Worm (Caenorhabditis elegans) whole organism, late embryonic: ENCODE results near the gene srw-3.

Experiments
- C38D4.7 ChIP-seq: fragments of 200-800 bp; sonication (Bioruptor generic); optimal IDR thresholded peaks from 2 replicates; lab custom pipeline; 2018; ENCODE audit warnings: mild to moderate bottlenecking, missing genetic modification characterization, moderate library complexity, missing compliant biosample characterization
- F13H6.1 ChIP-seq: sonication (generic microtip); optimal IDR thresholded peaks from 2 replicates; lab custom pipeline; 2016; ENCODE audit warnings: missing genetic modification characterization, missing compliant biosample characterization
- K02D7.2 ChIP-seq: sonication (generic microtip); optimal IDR thresholded peaks from 2 replicates; lab custom pipeline; 2017; ENCODE audit warnings: mild to moderate bottlenecking, missing genetic modification characterization, missing compliant biosample characterization
- Y22D7AL.16 ChIP-seq: sonication (generic microtip); optimal IDR thresholded peaks from 2 replicates; lab custom pipeline; 2016; ENCODE audit warnings: missing genetic modification characterization, missing compliant biosample characterization
- ama-1 ChIP-seq: fragments of 150-350 bp; optimal IDR thresholded peaks from 2 replicates; lab custom pipeline; 2014
- ceh-18 ChIP-seq: sonication (generic microtip); optimal IDR thresholded peaks from 2 replicates; lab custom pipeline; 2016; ENCODE audit warnings: missing genetic modification characterization, missing compliant biosample characterization
- ceh-2 ChIP-seq: sonication (generic microtip); optimal IDR thresholded peaks from 2 replicates; lab custom pipeline; 2016; ENCODE audit warnings: missing genotype, missing genetic modification characterization, missing compliant biosample characterization
- ceh-22 ChIP-seq: sonication (generic microtip); optimal IDR thresholded peaks from 2 replicates; lab custom pipeline; 2017; ENCODE audit warnings: missing biosample characterization, missing genetic modification characterization
- ceh-24 ChIP-seq: sonication (generic microtip); optimal IDR thresholded peaks from 2 replicates; lab custom pipeline; 2016; ENCODE audit warnings: mild to moderate bottlenecking, missing genetic modification characterization, missing compliant biosample characterization
- ceh-34 ChIP-seq: sonication (generic microtip); optimal IDR thresholded peaks from 2 replicates; lab custom pipeline; 2016; ENCODE audit warnings: mild to moderate bottlenecking, missing genetic modification characterization, missing compliant biosample characterization
- ceh-45 ChIP-seq: fragments of 200-800 bp; sonication (Bioruptor generic); IDR thresholded peaks from 2 replicates; pipeline ENCODE4 v1.3.6; 2022; ENCODE audit warnings: missing genetic modification reagents, missing genetic modification characterization, missing compliant biosample characterization
- ceh-6 ChIP-seq: fragments of 200-800 bp; sonication (Bioruptor generic); optimal IDR thresholded peaks from 2 replicates; lab custom pipeline; 2018; ENCODE audit warnings: mild to moderate bottlenecking, missing genetic modification characterization, missing compliant biosample characterization
- ceh-9 ChIP-seq: sonication (generic microtip); optimal IDR thresholded peaks from 2 replicates; lab custom pipeline; 2016; ENCODE audit warnings: mild to moderate bottlenecking, missing genetic modification characterization, inconsistent platforms, missing compliant biosample characterization
- dve-1 ChIP-seq: sonication (generic microtip); optimal IDR thresholded peaks from 2 replicates; lab custom pipeline; 2017; ENCODE audit warnings: antibody characterized with exemption, mild to moderate bottlenecking, missing genetic modification characterization, missing compliant biosample characterization
- elt-4 ChIP-seq: sonication (generic microtip); optimal IDR thresholded peaks from 2 replicates; lab custom pipeline; 2016; ENCODE audit warnings: missing genetic modification characterization, missing compliant biosample characterization
- ets-4 ChIP-seq: sonication (generic microtip); optimal IDR thresholded peaks from 2 replicates; lab custom pipeline; 2016; ENCODE audit warnings: missing genetic modification characterization, missing compliant biosample characterization
- fkh-10 ChIP-seq: fragments of 150-350 bp; optimal IDR thresholded peaks from 2 replicates; lab custom pipeline; 2014; ENCODE audit warnings: missing biosample characterization, missing genetic modification reagents, missing genetic modification characterization
- gmeb-2 ChIP-seq: sonication (generic microtip); optimal IDR thresholded peaks from 2 replicates; lab custom pipeline; 2016; ENCODE audit warnings: missing genetic modification characterization, inconsistent platforms, missing compliant biosample characterization
- hlh-13 ChIP-seq: fragments of 200-800 bp; sonication (Bioruptor generic); optimal IDR thresholded peaks from 2 replicates; lab custom pipeline; 2018; ENCODE audit warnings: mild to moderate bottlenecking, missing genetic modification characterization, missing compliant biosample characterization
- hlh-15 ChIP-seq: sonication (generic microtip); optimal IDR thresholded peaks from 2 replicates; lab custom pipeline; 2016; ENCODE audit warnings: missing genetic modification characterization, missing compliant biosample characterization
- hlh-30 ChIP-seq: sonication (generic microtip); optimal IDR thresholded peaks from 2 replicates; lab custom pipeline; 2017; ENCODE audit warnings: antibody characterized with exemption, missing genetic modification characterization, missing compliant biosample characterization; ENCODE audit not compliant: insufficient read depth
- hlh-6 ChIP-seq: sonication (generic microtip); optimal IDR thresholded peaks from 2 replicates; lab custom pipeline; 2016; ENCODE audit warnings: missing genotype, missing genetic modification characterization, missing compliant biosample characterization
- lim-6 ChIP-seq: sonication (generic microtip); optimal IDR thresholded peaks from 2 replicates; lab custom pipeline; 2016; ENCODE audit warnings: missing genetic modification characterization, missing compliant biosample characterization
- lin-11 ChIP-seq: fragments of 200-800 bp; sonication (Bioruptor generic); optimal IDR thresholded peaks from 2 replicates; lab custom pipeline; 2018; ENCODE audit warnings: mild to moderate bottlenecking, missing genetic modification characterization, missing compliant biosample characterization
- mec-3 ChIP-seq: sonication (generic microtip); optimal IDR thresholded peaks from 2 replicates; lab custom pipeline; 2016; ENCODE audit warnings: borderline replicate concordance, missing genetic modification characterization, missing compliant biosample characterization
- nfya-1 ChIP-seq: sonication (generic microtip); optimal IDR thresholded peaks from 2 replicates; lab custom pipeline; 2017; ENCODE audit warnings: missing genetic modification characterization, mild to moderate bottlenecking, missing compliant biosample characterization, antibody characterized with exemption, moderate library complexity
- nhr-11 ChIP-seq: fragments of 150-350 bp; optimal IDR thresholded peaks from 2 replicates; lab custom pipeline; 2014; ENCODE audit warnings: missing biosample characterization, missing genetic modification characterization
- nhr-232 ChIP-seq: sonication (generic microtip); optimal IDR thresholded peaks from 2 replicates; lab custom pipeline; 2016; ENCODE audit warnings: missing genetic modification characterization, missing compliant biosample characterization
- npax-4 ChIP-seq: sonication (generic microtip); optimal IDR thresholded peaks from 2 replicates; lab custom pipeline; 2016; ENCODE audit warnings: missing genetic modification characterization, missing compliant biosample characterization
- pat-9 ChIP-seq: fragments of 200-800 bp; sonication (Bioruptor generic); optimal IDR thresholded peaks from 2 replicates; lab custom pipeline; 2018; ENCODE audit warnings: mild to moderate bottlenecking, missing genetic modification characterization, moderate library complexity, missing compliant biosample characterization
- pax-1 ChIP-seq: fragments of 150-350 bp; optimal IDR thresholded peaks from 2 replicates; lab custom pipeline; 2014; ENCODE audit warnings: missing biosample characterization, missing genetic modification characterization
- pha-4 ChIP-seq: fragments of 150-350 bp; optimal IDR thresholded peaks from 2 replicates; lab custom pipeline; 2018; ENCODE audit warnings: missing biosample characterization, missing genetic modification reagents, missing genetic modification characterization
- pros-1 ChIP-seq: fragments of 150-350 bp; optimal IDR thresholded peaks from 2 replicates; lab custom pipeline; 2014; ENCODE audit warnings: missing biosample characterization, missing genetic modification reagents, missing genetic modification characterization
- sdc-2 ChIP-seq: sonication (generic microtip); optimal IDR thresholded peaks from 2 replicates; lab custom pipeline; 2016; ENCODE audit warnings: missing genotype, missing genetic modification characterization, missing compliant biosample characterization
- sox-2 ChIP-seq: fragments of 200-800 bp; sonication (Bioruptor generic); IDR thresholded peaks from 2 replicates; pipeline ENCODE4 v1.3.6; 2022; ENCODE audit warnings: missing genetic modification reagents, missing genetic modification characterization, missing compliant biosample characterization
- sox-4 ChIP-seq: sonication (generic microtip); optimal IDR thresholded peaks from 2 replicates; lab custom pipeline; 2017; ENCODE audit warnings: mild to moderate bottlenecking, missing genetic modification characterization, inconsistent platforms, missing compliant biosample characterization
- tbx-7 ChIP-seq: sonication (generic microtip); optimal IDR thresholded peaks from 2 replicates; lab custom pipeline; 2016; ENCODE audit warnings: missing genotype, missing genetic modification characterization, missing compliant biosample characterization
- unc-55 ChIP-seq: sonication (generic microtip); optimal IDR thresholded peaks from 2 replicates; lab custom pipeline; 2017; ENCODE audit warnings: missing biosample characterization, missing genetic modification reagents, missing genetic modification characterization
- unc-86 ChIP-seq: sonication (generic microtip); optimal IDR thresholded peaks from 2 replicates; lab custom pipeline; 2016; ENCODE audit warnings: missing genetic modification characterization, missing compliant biosample characterization
- zip-5 ChIP-seq: sonication (generic microtip); optimal IDR thresholded peaks from 2 replicates; lab custom pipeline; 2016; ENCODE audit warnings: missing genetic modification characterization, missing compliant biosample characterization
- ztf-16 ChIP-seq: sonication (generic microtip); optimal IDR thresholded peaks from 2 replicates; lab custom pipeline; 2017; ENCODE audit warnings: missing genetic modification characterization, missing compliant biosample characterization

srw-3 gene

ce11 chrV:7745903-7746302, 40.5 kb downstream of the srw-3 start (continued):
- TF ChIP-seq unc-55 (GFP tag; lab: Kevin White, UChicago) (peak; percentile 99), sox-2 (GFP tag; lab: Robert Waterston, UW) (no peak), npax-4 (no peak), hlh-30 (no peak), Y22D7AL.16 (no peak), ceh-6 (no peak), nfya-1 (tag; lab: Kevin White, UChicago) (peak; percentile 17), hlh-6 (tag; lab: Kevin White, UChicago) (no peak), ama-1 (lab: Kevin White, UChicago) (no peak), pros-1 (tag; lab: Kevin White, UChicago) (no peak), ceh-18 (peak; percentile 40), gmeb-2 (peak; percentile 25), ztf-16 (tag; lab: Kevin White, UChicago) (no peak), fkh-10 (GFP tag; lab: Kevin White, UChicago) (no peak), lim-6 (tag; lab: Kevin White, UChicago) (no peak), tbx-7 (tag; lab: Kevin White, UChicago) (no peak)

- TF ChIP-seq ceh-34 (tag; lab: Kevin White, UChicago) (no peak), dve-1 (tag; lab: Kevin White, UChicago) (no peak), ceh-24 (tag; lab: Kevin White, UChicago) (no peak), sdc-2 (tag; lab: Kevin White, UChicago) (no peak), ceh-22 (tag; lab: Kevin White, UChicago) (no peak), pha-4 (no peak), K02D7.2 (no peak), nhr-232 (tag; lab: Kevin White, UChicago) (no peak), hlh-30 (no peak), npax-4 (no peak), unc-86 (tag; lab: Kevin White, UChicago) (no peak)
Measured at ce11 chrV:7747132-7747531, 41.7 kb downstream of the srw-3 start.

- TF ChIP-seq F13H6.1, result no peak
- TF ChIP-seq ceh-2 (tag; lab: Kevin White, UChicago), result no peak
Measured at ce11 chrV:7747987-7748607, 42.7 kb downstream of the srw-3 start.

ce11 chrV:7749708-7750107, 44.3 kb downstream of the srw-3 start:
- TF ChIP-seq ets-4 (tag; lab: Kevin White, UChicago) (no peak), zip-5 (no peak), lin-11 (tag; lab: Kevin White, UChicago) (no peak), pat-9 (no peak), nfya-1 (tag; lab: Kevin White, UChicago) (no peak), fkh-10 (GFP tag; lab: Kevin White, UChicago) (no peak), lim-6 (tag; lab: Kevin White, UChicago) (no peak), hlh-15 (tag; lab: Kevin White, UChicago) (no peak)

ce11 chrV:7754557-7754956, 49.1 kb downstream of the srw-3 start, which contains the start of gene T05B11.4:
Gene T05B11.4 (minus strand): TSS chrV:7754657.
- TF ChIP-seq ceh-2 (tag; lab: Kevin White, UChicago) (no peak), C38D4.7 (GFP tag; lab: Kevin White, UChicago) (no peak), F13H6.1 (no peak), nhr-11 (tag; lab: Kevin White, UChicago) (no peak), ceh-45 (GFP tag; lab: Robert Waterston, UW) (no peak), hlh-6 (tag; lab: Kevin White, UChicago) (no peak), mec-3 (tag; lab: Kevin White, UChicago) (no peak), pax-1 (tag; lab: Kevin White, UChicago) (no peak), ceh-9 (tag; lab: Kevin White, UChicago) (no peak), lin-11 (tag; lab: Kevin White, UChicago) (no peak), zip-5 (no peak), sox-4 (tag; lab: Kevin White, UChicago) (no peak), elt-4 (tag; lab: Kevin White, UChicago) (no peak), hlh-13 (GFP tag; lab: Kevin White, UChicago) (no peak), fkh-10 (GFP tag; lab: Kevin White, UChicago) (no peak), ceh-6 (no peak), ceh-34 (tag; lab: Kevin White, UChicago) (no peak), unc-55 (GFP tag; lab: Kevin White, UChicago) (no peak), hlh-30 (no peak)
